Worm (Caenorhabditis elegans): ENCODE results near the gene mks-1.

DNA sequence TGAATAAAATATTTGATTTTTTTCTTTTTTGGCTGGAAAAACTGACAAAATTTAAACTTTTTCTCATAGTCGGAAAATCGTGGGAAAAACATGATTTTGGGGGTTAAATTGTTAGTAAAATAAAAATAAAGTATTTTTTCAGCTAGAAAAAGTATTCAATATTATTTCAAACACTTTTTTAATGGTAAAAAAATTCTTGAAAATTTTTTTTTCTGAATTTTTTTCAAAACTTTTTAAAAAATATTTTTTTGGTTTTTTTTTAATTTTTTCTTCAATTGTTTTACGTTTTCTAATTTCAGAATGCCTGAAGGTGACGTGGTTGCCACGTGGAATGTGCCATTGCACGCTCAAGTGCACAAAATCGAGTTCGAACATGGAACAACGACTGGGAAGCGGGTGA is 31.1 kb upstream of the mks-1 start, which contains the start of gene C44B11.1:
- TF ChIP-seq pqm-1 (tag; optimal IDR thresholded peaks at IDR 0.05), result no peak
- no peak for TF ChIP-seq egl-43 (GFP tag; IDR thresholded peaks at IDR 0.05)
- TF ChIP-seq ceh-28 (tag; optimal IDR thresholded peaks at IDR 0.05), result no peak
- no peak for TF ChIP-seq dmd-6 (GFP tag; IDR thresholded peaks at IDR 0.05)
- no peak for TF ChIP-seq nhr-11 (tag; optimal IDR thresholded peaks at IDR 0.05)
- TF ChIP-seq dpl-1 (GFP tag; optimal IDR thresholded peaks at IDR 0.05), result no peak
- no peak for TF ChIP-seq nhr-77 (tag; optimal IDR thresholded peaks at IDR 0.05)
- TF ChIP-seq nhr-76 (tag; optimal IDR thresholded peaks at IDR 0.05), result no peak
- no peak for TF ChIP-seq mes-2 (tag; optimal IDR thresholded peaks at IDR 0.05; ENCODE audit: poor library complexity, severe bottlenecking)
- no peak for TF ChIP-seq unc-130 (GFP tag; optimal IDR thresholded peaks at IDR 0.05)
- no peak for TF ChIP-seq unc-62 (GFP tag; optimal IDR thresholded peaks at IDR 0.05 in 1 of 2)
- TF ChIP-seq unc-62 (tag; optimal IDR thresholded peaks at IDR 0.05), result no peak
- no peak for TF ChIP-seq unc-39 (tag; optimal IDR thresholded peaks at IDR 0.05)

Measured in whole organism, L4 larva.